Worm (Caenorhabditis elegans) whole organism, young adult: ENCODE measurements around the gene nfm-1.

Experiments
- D2030.7 ChIP-seq: fragments of 200-800 bp; sonication (Bioruptor generic); IDR thresholded peaks from 2 replicates; pipeline ENCODE4 v1.3.6; 2022; ENCODE audit warnings: missing genetic modification reagents, missing genetic modification characterization, missing compliant biosample characterization
- attf-5 ChIP-seq: fragments of 200-800 bp; sonication (Bioruptor generic); optimal IDR thresholded peaks from 2 replicates; lab custom pipeline; 2018; ENCODE audit warnings: mild to moderate bottlenecking, missing genetic modification characterization, missing compliant biosample characterization
- hlh-26 ChIP-seq: fragments of 200-800 bp; sonication (Bioruptor generic); conservative IDR thresholded peaks from 2 replicates; pipeline ENCODE4 v1.3.6; 2022; ENCODE audit warnings: missing genetic modification reagents, missing genetic modification characterization, missing compliant biosample characterization
- hrde-1 ChIP-seq: sonication (generic microtip); optimal IDR thresholded peaks from 2 replicates; lab custom pipeline; 2016; ENCODE audit warnings: missing genetic modification characterization, mild to moderate bottlenecking, missing compliant biosample characterization, moderate library complexity, missing genotype, missing genetic modification reagents, borderline replicate concordance
- nfya-1 ChIP-seq: sonication (generic microtip); optimal IDR thresholded peaks from 2 replicates; lab custom pipeline; 2017; ENCODE audit warnings: antibody characterized with exemption, missing compliant biosample characterization, missing genetic modification characterization, borderline replicate concordance; ENCODE audit not compliant: insufficient read depth
- snpc-4 ChIP-seq, 5 experiments: fragments of 150-350 bp in 1 of 5; sonication (generic microtip) in 4 of 5; optimal IDR thresholded peaks; 2 replicates each; lab custom pipeline; 2014 to 2018; ENCODE audit warnings: missing genetic modification characterization in 5 of 5, missing biosample characterization in 3 of 5, antibody characterized with exemption in 2 of 5, mild to moderate bottlenecking in 2 of 5, missing compliant biosample characterization in 2 of 5, missing genotype in 2 of 5, moderate library complexity in 2 of 5, missing genetic modification reagents in 1 of 5
- unc-130 ChIP-seq: sonication (generic microtip); optimal IDR thresholded peaks from 2 replicates; lab custom pipeline; 2016; ENCODE audit warnings: missing genetic modification reagents, missing genetic modification characterization, missing compliant biosample characterization

ce11 chrIII:6168497-6169227, 9.4 kb downstream of the nfm-1 start, which contains the start of gene efk-1:
- TF ChIP-seq unc-130 (GFP tag; lab: Kevin White, UChicago) (no peak), D2030.7 (GFP tag; lab: Robert Waterston, UW) (no peak), hlh-26 (GFP tag; lab: Robert Waterston, UW) (no peak), nfya-1 (no peak), snpc-4 (GFP tag; optimal IDR thresholded peaks at IDR 0.05; lab: Kevin White, UChicago) (no peak), snpc-4 (tag; optimal IDR thresholded peaks at IDR 0.05; lab: Kevin White, UChicago) (no peak), attf-5 (GFP tag; lab: Kevin White, UChicago) (peak; percentile 61), hrde-1 (tag; lab: Kevin White, UChicago) (no peak)
